Worm (Caenorhabditis elegans) whole organism, young adult: ENCODE data around the gene cdr-7.

Source experiments
- B0019.2 ChIP-seq: fragments of 200-800 bp; sonication (Bioruptor generic); conservative IDR thresholded peaks from 2 replicates; pipeline ENCODE4 v1.3.6; 2022; ENCODE audit warnings: missing genetic modification reagents, missing genetic modification characterization, missing compliant biosample characterization
- F49E8.2 ChIP-seq: sonication (generic microtip); optimal IDR thresholded peaks from 3 replicates; lab custom pipeline; 2017; ENCODE audit warnings: missing genetic modification characterization, mild to moderate bottlenecking, missing compliant biosample characterization, antibody characterized with exemption, moderate library complexity; ENCODE audit not compliant: insufficient read depth
- F52B5.7 ChIP-seq: sonication (generic microtip); optimal IDR thresholded peaks from 2 replicates; lab custom pipeline; 2016; ENCODE audit warnings: mild to moderate bottlenecking, missing genetic modification characterization, missing compliant biosample characterization
- Y95B8A.8 ChIP-seq: fragments of 200-800 bp; sonication (Bioruptor generic); IDR thresholded peaks from 2 replicates; pipeline ENCODE4 v1.3.6; 2022; ENCODE audit warnings: missing genetic modification reagents, missing genetic modification characterization, missing compliant biosample characterization
- ama-1 ChIP-seq, 3 experiments: fragments of 150-350 bp in 1 of 3; sonication (generic microtip) in 2 of 3; optimal IDR thresholded peaks; 2 replicates each; lab custom pipeline; 2014 to 2018; ENCODE audit warnings: missing biosample characterization in 2 of 3, missing genetic modification characterization in 2 of 3, missing genetic modification reagents in 2 of 3
- efl-1 ChIP-seq: fragments of 150-350 bp; optimal IDR thresholded peaks from 2 replicates; lab custom pipeline; 2014; ENCODE audit warnings: missing biosample characterization, missing genetic modification reagents, missing genetic modification characterization
- ets-4 ChIP-seq: fragments of 200-800 bp; sonication (Bioruptor generic); optimal IDR thresholded peaks from 2 replicates; lab custom pipeline; 2018; ENCODE audit warnings: mild to moderate bottlenecking, missing genetic modification characterization, missing compliant biosample characterization
- let-607 ChIP-seq, 2 experiments: fragments of 200-800 bp in 1 of 2; sonication (Bioruptor generic) in 1 of 2; sonication (generic microtip) in 1 of 2; optimal IDR thresholded peaks; 2 replicates each; lab custom pipeline; 2016 to 2018; ENCODE audit warnings: mild to moderate bottlenecking in 2 of 2, missing compliant biosample characterization in 2 of 2, missing genetic modification characterization in 2 of 2, moderate library complexity in 2 of 2, missing genotype in 1 of 2
- mes-4 ChIP-seq: sonication (generic microtip); optimal IDR thresholded peaks from 2 replicates; lab custom pipeline; 2016; ENCODE audit warnings: missing genotype, missing genetic modification characterization, missing compliant biosample characterization
- nfya-1 ChIP-seq: sonication (generic microtip); optimal IDR thresholded peaks from 2 replicates; lab custom pipeline; 2017; ENCODE audit warnings: antibody characterized with exemption, missing compliant biosample characterization, missing genetic modification characterization, borderline replicate concordance; ENCODE audit not compliant: insufficient read depth
- snpc-4 ChIP-seq, 5 experiments: fragments of 150-350 bp in 1 of 5; sonication (generic microtip) in 4 of 5; optimal IDR thresholded peaks; 2 replicates each; lab custom pipeline; 2014 to 2018; ENCODE audit warnings: missing genetic modification characterization in 5 of 5, missing biosample characterization in 3 of 5, antibody characterized with exemption in 2 of 5, mild to moderate bottlenecking in 2 of 5, missing compliant biosample characterization in 2 of 5, missing genotype in 2 of 5, moderate library complexity in 2 of 5, missing genetic modification reagents in 1 of 5
- unc-130 ChIP-seq: sonication (generic microtip); optimal IDR thresholded peaks from 2 replicates; lab custom pipeline; 2016; ENCODE audit warnings: missing genetic modification reagents, missing genetic modification characterization, missing compliant biosample characterization

DNA sequence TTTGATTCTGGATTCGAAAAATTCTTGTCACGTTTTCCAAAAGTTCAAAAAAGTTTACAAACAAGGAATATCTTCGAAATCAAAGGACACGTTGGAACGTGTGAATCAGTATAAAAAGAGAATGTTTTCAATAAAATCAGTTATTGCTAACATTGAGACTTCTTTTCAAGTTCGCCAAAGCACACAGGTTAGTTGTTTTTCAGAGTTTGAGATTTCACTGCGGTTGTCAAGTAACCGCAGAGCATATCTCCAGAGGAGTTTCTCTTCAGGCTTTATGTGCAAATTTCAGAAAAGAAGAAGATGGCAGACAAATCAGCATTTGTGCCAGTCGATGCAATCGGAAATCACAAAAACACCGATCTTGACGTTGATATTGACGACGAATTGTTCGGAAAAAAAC lies 25.8 kb downstream of the cdr-7 start, which contains the start of gene K01D12.15:
- TF ChIP-seq F52B5.7 (no peak), F49E8.2 (tag; lab: Kevin White, UChicago) (no peak), let-607 (tag; optimal IDR thresholded peaks at IDR 0.05; lab: Kevin White, UChicago) (no peak), B0019.2 (GFP tag; lab: Robert Waterston, UW) (no peak), efl-1 (no peak), ama-1 (optimal IDR thresholded peaks at IDR 0.05; lab: Kevin White, UChicago) (no peak), ama-1 (GFP tag; optimal IDR thresholded peaks at IDR 0.05; lab: Kevin White, UChicago) (no peak), nfya-1 (tag; lab: Kevin White, UChicago) (no peak), unc-130 (GFP tag; lab: Kevin White, UChicago) (no peak), ets-4 (GFP tag; lab: Kevin White, UChicago) (no peak), mes-4 (tag; lab: Kevin White, UChicago) (no peak), snpc-4 (GFP tag; optimal IDR thresholded peaks at IDR 0.05; lab: Kevin White, UChicago) (no peak), snpc-4 (tag; optimal IDR thresholded peaks at IDR 0.05; lab: Kevin White, UChicago) (no peak), Y95B8A.8 (GFP tag; lab: Robert Waterston, UW) (no peak)
